Worm (Caenorhabditis elegans) whole organism, L2 larva: Measurements from ENCODE around the gene C39D10.2.

ENCODE experiments used
- alr-1 ChIP-seq: fragments of 150-350 bp; optimal IDR thresholded peaks from 2 replicates; lab custom pipeline; 2014; ENCODE audit warnings: missing biosample characterization, missing genetic modification characterization
- blmp-1 ChIP-seq: sonication (generic microtip); optimal IDR thresholded peaks from 2 replicates; lab custom pipeline; 2017; ENCODE audit warnings: missing genetic modification characterization, mild to moderate bottlenecking, missing compliant biosample characterization, antibody characterized with exemption, moderate library complexity; ENCODE audit not compliant: insufficient read depth
- ceh-82 ChIP-seq: fragments of 150-350 bp; optimal IDR thresholded peaks from 2 replicates; lab custom pipeline; 2014; ENCODE audit warnings: missing biosample characterization, missing genetic modification characterization
- dmd-4 ChIP-seq: sonication (generic microtip); optimal IDR thresholded peaks from 2 replicates; lab custom pipeline; 2017; ENCODE audit warnings: missing biosample characterization, missing genetic modification characterization
- lin-13 ChIP-seq: fragments of 150-350 bp; optimal IDR thresholded peaks from 2 replicates; lab custom pipeline; 2014; ENCODE audit warnings: missing biosample characterization, missing genetic modification reagents, missing genetic modification characterization
- lin-39 ChIP-seq: fragments of 150-350 bp; optimal IDR thresholded peaks from 2 replicates; lab custom pipeline; 2014; ENCODE audit warnings: missing biosample characterization, missing genetic modification reagents, missing genetic modification characterization
- lsy-2 ChIP-seq, 2 experiments: fragments of 150-350 bp in 1 of 2; sonication (generic microtip) in 1 of 2; optimal IDR thresholded peaks; 2 replicates each; lab custom pipeline; 2014 to 2017; ENCODE audit warnings: missing biosample characterization in 2 of 2, missing genetic modification characterization in 2 of 2
- nhr-11 ChIP-seq: fragments of 150-350 bp; optimal IDR thresholded peaks from 2 replicates; lab custom pipeline; 2014; ENCODE audit warnings: missing biosample characterization, missing genetic modification characterization
- nhr-12 ChIP-seq: fragments of 150-350 bp; optimal IDR thresholded peaks from 2 replicates; lab custom pipeline; 2014; ENCODE audit warnings: missing biosample characterization, missing genetic modification characterization
- peb-1 ChIP-seq: fragments of 150-350 bp; optimal IDR thresholded peaks from 2 replicates; lab custom pipeline; 2014; ENCODE audit warnings: missing biosample characterization, missing genetic modification characterization
- skn-1 ChIP-seq: sonication (generic microtip); optimal IDR thresholded peaks from 2 replicates; lab custom pipeline; 2017; ENCODE audit warnings: missing biosample characterization, missing genetic modification characterization
- unc-39 ChIP-seq: fragments of 150-350 bp; optimal IDR thresholded peaks from 2 replicates; lab custom pipeline; 2014; ENCODE audit warnings: missing biosample characterization, missing genetic modification characterization
- unc-62 ChIP-seq: fragments of 150-350 bp; optimal IDR thresholded peaks from 2 replicates; lab custom pipeline; 2014; ENCODE audit warnings: missing biosample characterization, missing genetic modification reagents, missing genetic modification characterization
- ztf-11 ChIP-seq: sonication (generic microtip); optimal IDR thresholded peaks from 2 replicates; lab custom pipeline; 2017; ENCODE audit warnings: missing biosample characterization, missing genetic modification characterization

ce11 chrX:7930450-7930849 is 41.4 kb downstream of the C39D10.2 start, which contains the start of gene zig-3:
- TF ChIP-seq nhr-11 (tag; lab: Kevin White, UChicago) (no peak), nhr-12 (tag; lab: Kevin White, UChicago) (no peak), dmd-4 (no peak), ceh-82 (tag; lab: Kevin White, UChicago) (no peak), peb-1 (tag; lab: Kevin White, UChicago) (no peak), unc-62 (GFP tag; lab: Kevin White, UChicago) (no peak), lsy-2 (tag; optimal IDR thresholded peaks at IDR 0.05; lab: Kevin White, UChicago) (no peak), lin-39 (tag; lab: Kevin White, UChicago) (no peak), ztf-11 (tag; lab: Kevin White, UChicago) (no peak), unc-39 (no peak), blmp-1 (tag; lab: Kevin White, UChicago) (no peak), skn-1 (tag; lab: Kevin White, UChicago) (no peak), alr-1 (tag; lab: Kevin White, UChicago) (no peak), lin-13 (no peak)
